Worm (Caenorhabditis elegans) whole organism, L3 larva: ENCODE data around the gene Y43F8B.11.

ENCODE experiments used
- ama-1 ChIP-seq: fragments of 150-350 bp; optimal IDR thresholded peaks from 2 replicates; lab custom pipeline; 2018
- ceh-28 ChIP-seq: fragments of 150-350 bp; optimal IDR thresholded peaks from 2 replicates; lab custom pipeline; 2014; ENCODE audit warnings: missing biosample characterization, missing genetic modification reagents, missing genetic modification characterization
- elt-3 ChIP-seq, 3 experiments: fragments of 150-350 bp in 1 of 3; sonication (generic microtip) in 2 of 3; optimal IDR thresholded peaks; 2 replicates in 2 of 3; 4 replicates in 1 of 3; lab custom pipeline; 2014 to 2017; ENCODE audit warnings: missing biosample characterization in 3 of 3, missing genetic modification characterization in 3 of 3
- fkh-10 ChIP-seq: sonication (generic microtip); optimal IDR thresholded peaks from 2 replicates; lab custom pipeline; 2017; ENCODE audit warnings: missing biosample characterization, missing genetic modification reagents, missing genetic modification characterization
- fos-1 ChIP-seq: fragments of 150-350 bp; optimal IDR thresholded peaks from 2 replicates; lab custom pipeline; 2014; ENCODE audit warnings: missing biosample characterization, missing genetic modification characterization
- lin-15B ChIP-seq: fragments of 150-350 bp; optimal IDR thresholded peaks from 2 replicates; lab custom pipeline; 2014; ENCODE audit warnings: missing biosample characterization, missing genetic modification characterization
- lin-39 ChIP-seq: fragments of 150-350 bp; optimal IDR thresholded peaks from 2 replicates; lab custom pipeline; 2018; ENCODE audit warnings: missing biosample characterization, missing genetic modification reagents, missing genetic modification characterization
- nhr-28 ChIP-seq: fragments of 150-350 bp; optimal IDR thresholded peaks from 2 replicates; lab custom pipeline; 2014; ENCODE audit warnings: missing biosample characterization, missing genetic modification characterization
- nhr-43 ChIP-seq: sonication (generic microtip); optimal IDR thresholded peaks from 2 replicates; lab custom pipeline; 2016; ENCODE audit warnings: mild to moderate bottlenecking, missing genetic modification characterization, missing compliant biosample characterization; ENCODE audit not compliant: poor library complexity, severe bottlenecking
- nhr-77 ChIP-seq: fragments of 150-350 bp; optimal IDR thresholded peaks from 2 replicates; lab custom pipeline; 2014; ENCODE audit warnings: missing biosample characterization, missing genetic modification characterization

ce11 chrV:19491302-19491701, 20.8 kb downstream of the Y43F8B.11 start, which contains the start of gene Y43F8B.29:
- TF ChIP-seq ama-1 (lab: Kevin White, UChicago) (no peak), lin-39 (tag; lab: Kevin White, UChicago) (no peak), nhr-28 (tag; lab: Kevin White, UChicago) (no peak), fos-1 (tag; lab: Kevin White, UChicago) (no peak), fkh-10 (GFP tag; lab: Kevin White, UChicago) (no peak), nhr-43 (tag; lab: Kevin White, UChicago) (no peak), ceh-28 (tag; lab: Kevin White, UChicago) (no peak), elt-3 (tag; optimal IDR thresholded peaks at IDR 0.05; lab: Kevin White, UChicago) (no peak), nhr-77 (tag; lab: Kevin White, UChicago) (no peak), lin-15B (no peak)
